Fruit fly (Drosophila melanogaster) whole organism, embryonic: ENCODE data around the gene SrpRbeta.

Source experiments
- Abd-B ChIP-seq: fragments of 200-800 bp; sonication (Bioruptor generic); optimal IDR thresholded peaks from 2 replicates; lab custom pipeline; 2018; ENCODE audit warnings: missing biosample characterization, mild to moderate bottlenecking, missing genetic modification characterization, moderate library complexity
- Adf1 ChIP-seq: fragments of 200-800 bp; sonication (Bioruptor generic); IDR thresholded peaks from 2 replicates; pipeline ENCODE4 v1.3.6; 2022; ENCODE audit warnings: missing biosample characterization, missing genetic modification characterization
- CG10979 ChIP-seq: fragments of 200-800 bp; sonication (Bioruptor generic); optimal IDR thresholded peaks from 2 replicates; lab custom pipeline; 2018; ENCODE audit warnings: missing biosample characterization, mild to moderate bottlenecking, missing genetic modification characterization, moderate library complexity
- CG11398 ChIP-seq: fragments of 200-800 bp; sonication (Bioruptor generic); optimal IDR thresholded peaks from 2 replicates; lab custom pipeline; 2016; ENCODE audit warnings: missing biosample characterization, missing genetic modification characterization
- CG12942 ChIP-seq: fragments of 200-800 bp; sonication (Bioruptor generic); optimal IDR thresholded peaks from 3 replicates; lab custom pipeline; 2016; ENCODE audit warnings: missing biosample characterization, missing genetic modification characterization
- CG13296 ChIP-seq: fragments of 200-800 bp; sonication (Bioruptor generic); optimal IDR thresholded peaks from 3 replicates; lab custom pipeline; 2018; ENCODE audit warnings: missing biosample characterization, mild to moderate bottlenecking, missing genetic modification characterization
- CG15479 ChIP-seq: fragments of 200-800 bp; sonication (Bioruptor generic); optimal IDR thresholded peaks from 3 replicates; lab custom pipeline; 2019; ENCODE audit warnings: missing biosample characterization, mild to moderate bottlenecking, missing genetic modification characterization, moderate library complexity
- CG1792 ChIP-seq: fragments of 200-800 bp; sonication (Bioruptor generic); optimal IDR thresholded peaks from 2 replicates; lab custom pipeline; 2016; ENCODE audit warnings: missing biosample characterization, missing genetic modification characterization
- CG18599 ChIP-seq: fragments of 200-800 bp; sonication (Bioruptor generic); optimal IDR thresholded peaks from 3 replicates; lab custom pipeline; 2017; ENCODE audit warnings: missing biosample characterization, missing genetic modification characterization, mild to moderate bottlenecking, moderate library complexity, missing genetic modification reagents
- CG2889 ChIP-seq: fragments of 200-800 bp; sonication (Bioruptor generic); IDR thresholded peaks from 3 replicates; pipeline ENCODE4 v1.3.6; 2022; ENCODE audit warnings: missing biosample characterization, missing genetic modification characterization
- CG30431 ChIP-seq: fragments of 200-800 bp; sonication (Bioruptor generic); optimal IDR thresholded peaks from 2 replicates; lab custom pipeline; 2017; ENCODE audit warnings: missing biosample characterization, missing genetic modification characterization
- CG31365 ChIP-seq: fragments of 200-800 bp; sonication (Bioruptor generic); optimal IDR thresholded peaks from 2 replicates; lab custom pipeline; 2018; ENCODE audit warnings: missing biosample characterization, mild to moderate bottlenecking, missing genetic modification characterization
- CG3281 ChIP-seq: fragments of 200-800 bp; sonication (Bioruptor generic); optimal IDR thresholded peaks from 3 replicates; lab custom pipeline; 2017; ENCODE audit warnings: missing biosample characterization, mild to moderate bottlenecking, missing genetic modification characterization
- CG4360 ChIP-seq: fragments of 200-800 bp; sonication (Bioruptor generic); IDR thresholded peaks from 2 replicates; pipeline ENCODE4 v1.3.6; 2022; ENCODE audit warnings: missing biosample characterization, missing genetic modification characterization
- CG4404 ChIP-seq: fragments of 200-800 bp; sonication (Bioruptor generic); IDR thresholded peaks from 2 replicates; pipeline ENCODE4 v1.3.6; 2022; ENCODE audit warnings: missing biosample characterization, missing genetic modification characterization
- CG4707 ChIP-seq: fragments of 200-800 bp; sonication (Bioruptor generic); optimal IDR thresholded peaks from 2 replicates; lab custom pipeline; 2018; ENCODE audit warnings: missing biosample characterization, mild to moderate bottlenecking, missing genetic modification characterization, moderate library complexity
- CG5180 ChIP-seq: fragments of 200-800 bp; sonication (Bioruptor generic); optimal IDR thresholded peaks from 3 replicates; lab custom pipeline; 2017; ENCODE audit warnings: missing biosample characterization, missing genetic modification characterization, mild to moderate bottlenecking, moderate library complexity, missing genetic modification reagents
- CG6272 ChIP-seq: fragments of 200-800 bp; sonication (Bioruptor generic); IDR thresholded peaks from 2 replicates; pipeline ENCODE4 v1.3.6; 2022; ENCODE audit warnings: missing biosample characterization, missing genetic modification characterization
- CG7357 ChIP-seq: fragments of 200-800 bp; sonication (Bioruptor generic); IDR thresholded peaks from 3 replicates; pipeline ENCODE4 v1.3.6; 2022; ENCODE audit warnings: missing biosample characterization, missing genetic modification characterization
- CG8944 ChIP-seq: fragments of 200-800 bp; sonication (Bioruptor generic); optimal IDR thresholded peaks from 3 replicates; lab custom pipeline; 2016; ENCODE audit warnings: missing biosample characterization, missing genetic modification characterization
- CG9609 ChIP-seq: fragments of 200-800 bp; sonication (Bioruptor generic); optimal IDR thresholded peaks from 3 replicates; lab custom pipeline; 2016; ENCODE audit warnings: missing biosample characterization, missing genetic modification characterization
- CG9797 ChIP-seq: fragments of 200-800 bp; sonication (Bioruptor generic); optimal IDR thresholded peaks from 3 replicates; lab custom pipeline; 2018; ENCODE audit warnings: missing biosample characterization, mild to moderate bottlenecking, missing genetic modification characterization
- CG9817 ChIP-seq: fragments of 200-800 bp; sonication (Bioruptor generic); optimal IDR thresholded peaks from 2 replicates; lab custom pipeline; 2018; ENCODE audit warnings: missing biosample characterization, mild to moderate bottlenecking, missing genetic modification characterization, moderate library complexity
- Dad ChIP-seq: fragments of 200-800 bp; sonication (Bioruptor generic); optimal IDR thresholded peaks from 3 replicates; lab custom pipeline; 2016; ENCODE audit warnings: missing biosample characterization, missing genetic modification characterization
- Dek ChIP-seq: fragments of 200-800 bp; sonication (Bioruptor generic); optimal IDR thresholded peaks from 3 replicates; lab custom pipeline; 2019; ENCODE audit warnings: missing biosample characterization, mild to moderate bottlenecking, missing genetic modification characterization, moderate library complexity
- Doc3 ChIP-seq: fragments of 200-800 bp; sonication (Bioruptor generic); IDR thresholded peaks from 3 replicates; pipeline ENCODE4 v1.3.6; 2022; ENCODE audit warnings: missing biosample characterization, missing genetic modification characterization; ENCODE audit not compliant: partially characterized antibody
- Hey ChIP-seq: fragments of 200-800 bp; sonication (Bioruptor generic); optimal IDR thresholded peaks from 3 replicates; lab custom pipeline; 2018; ENCODE audit warnings: missing biosample characterization, mild to moderate bottlenecking, missing genetic modification characterization
- Hmx ChIP-seq: fragments of 200-800 bp; sonication (Bioruptor generic); optimal IDR thresholded peaks from 2 replicates; lab custom pipeline; 2016; ENCODE audit warnings: missing biosample characterization, missing genetic modification characterization
- Lpt ChIP-seq: fragments of >200 bp; optimal IDR thresholded peaks from 2 replicates; lab custom pipeline; 2018; ENCODE audit warnings: missing biosample characterization, missing genetic modification characterization
- Neu2 ChIP-seq: fragments of 200-800 bp; sonication (Bioruptor generic); optimal IDR thresholded peaks from 3 replicates; lab custom pipeline; 2016; ENCODE audit warnings: missing biosample characterization, missing genetic modification characterization, borderline replicate concordance
- Oaz ChIP-seq: fragments of 200-800 bp; sonication (Bioruptor generic); IDR thresholded peaks from 2 replicates; pipeline ENCODE4 v1.3.6; 2022; ENCODE audit warnings: missing biosample characterization, missing genetic modification characterization
- Spps ChIP-seq: fragments of 200-800 bp; sonication (Bioruptor generic); optimal IDR thresholded peaks from 2 replicates; lab custom pipeline; 2018; ENCODE audit warnings: missing biosample characterization, mild to moderate bottlenecking, missing genetic modification characterization
- Tbp ChIP-seq: fragments of >200 bp; optimal IDR thresholded peaks from 2 replicates; lab custom pipeline; 2018; ENCODE audit warnings: missing biosample characterization, missing genetic modification characterization
- Usf ChIP-seq: fragments of 200-800 bp; sonication (Bioruptor generic); optimal IDR thresholded peaks from 2 replicates; lab custom pipeline; 2017; ENCODE audit warnings: missing genotype, missing biosample characterization, missing genetic modification characterization
- az2 ChIP-seq: fragments of 200-800 bp; sonication (Bioruptor generic); optimal IDR thresholded peaks from 3 replicates; lab custom pipeline; 2016; ENCODE audit warnings: missing biosample characterization, missing genetic modification characterization
- caup ChIP-seq: fragments of 200-800 bp; sonication (Bioruptor generic); optimal IDR thresholded peaks from 3 replicates; lab custom pipeline; 2017; ENCODE audit warnings: missing biosample characterization, mild to moderate bottlenecking, missing genetic modification characterization, moderate library complexity; ENCODE audit not compliant: severe bottlenecking
- disco-r ChIP-seq: fragments of 200-800 bp; sonication (Bioruptor generic); optimal IDR thresholded peaks from 2 replicates; lab custom pipeline; 2016; ENCODE audit warnings: missing biosample characterization, missing genetic modification characterization
- dpn ChIP-seq, 2 experiments: fragments of 200-800 bp; sonication (Bioruptor generic); optimal IDR thresholded peaks; 3 replicates each; lab custom pipeline; 2016; ENCODE audit warnings: missing biosample characterization in 2 of 2, missing genetic modification characterization in 2 of 2
- fu2 ChIP-seq: fragments of 200-800 bp; sonication (Bioruptor generic); optimal IDR thresholded peaks from 2 replicates; lab custom pipeline; 2016; ENCODE audit warnings: missing biosample characterization, missing genetic modification characterization
- gcm ChIP-seq: fragments of 200-800 bp; sonication (Bioruptor generic); optimal IDR thresholded peaks from 2 replicates; lab custom pipeline; 2019; ENCODE audit warnings: missing biosample characterization, mild to moderate bottlenecking, missing genetic modification characterization, moderate library complexity
- kni ChIP-seq: fragments of 200-800 bp; sonication (Bioruptor generic); optimal IDR thresholded peaks from 3 replicates; lab custom pipeline; 2017; ENCODE audit warnings: mild to moderate bottlenecking, missing biosample characterization, missing genetic modification reagents, missing genetic modification characterization
- peb ChIP-seq: fragments of 200-800 bp; sonication (Bioruptor generic); IDR thresholded peaks from 2 replicates; pipeline ENCODE4 v1.3.6; 2022; ENCODE audit warnings: missing biosample characterization, missing genetic modification characterization
- pnt ChIP-seq: fragments of 200-800 bp; sonication (Bioruptor generic); optimal IDR thresholded peaks from 3 replicates; lab custom pipeline; 2016; ENCODE audit warnings: missing biosample characterization, missing genetic modification characterization
- pzg ChIP-seq: fragments of 200-800 bp; sonication (Bioruptor generic); optimal IDR thresholded peaks from 3 replicates; lab custom pipeline; 2018; ENCODE audit warnings: missing biosample characterization, mild to moderate bottlenecking, missing genetic modification characterization, moderate library complexity
- scrt ChIP-seq: fragments of 200-800 bp; sonication (Bioruptor generic); optimal IDR thresholded peaks from 2 replicates; lab custom pipeline; 2018; ENCODE audit warnings: missing biosample characterization, mild to moderate bottlenecking, missing genetic modification characterization, moderate library complexity
- sd ChIP-seq: fragments of 200-800 bp; sonication (Bioruptor generic); optimal IDR thresholded peaks from 3 replicates; lab custom pipeline; 2018; ENCODE audit warnings: missing biosample characterization, mild to moderate bottlenecking, missing genetic modification characterization, moderate library complexity
- seq ChIP-seq: fragments of 200-800 bp; sonication (Bioruptor generic); IDR thresholded peaks from 2 replicates; pipeline ENCODE4 v1.3.6; 2022; ENCODE audit warnings: missing biosample characterization, missing genetic modification characterization
- sob ChIP-seq: fragments of 200-800 bp; sonication (Bioruptor generic); IDR thresholded peaks from 2 replicates; pipeline ENCODE4 v1.3.6; 2022; ENCODE audit warnings: missing biosample characterization, missing genetic modification characterization
- tll ChIP-seq, 2 experiments: fragments of 200-800 bp in 1 of 2; fragments of >200 bp in 1 of 2; sonication (Bioruptor generic) in 1 of 2; optimal IDR thresholded peaks; 2 replicates each; lab custom pipeline; 2017 to 2019; ENCODE audit warnings: missing biosample characterization in 2 of 2, missing genetic modification characterization in 2 of 2, mild to moderate bottlenecking in 1 of 2, moderate library complexity in 1 of 2
- toy ChIP-seq: fragments of 200-800 bp; sonication (Bioruptor generic); IDR thresholded peaks from 2 replicates; pipeline ENCODE4 v1.3.6; 2022; ENCODE audit warnings: missing biosample characterization, missing genetic modification characterization
- ttk ChIP-seq: fragments of 200-800 bp; sonication (Bioruptor generic); IDR thresholded peaks from 2 replicates; pipeline ENCODE4 v2.1.2; 2022; ENCODE audit warnings: missing biosample characterization, missing genetic modification characterization

The SrpRbeta gene

DNA sequence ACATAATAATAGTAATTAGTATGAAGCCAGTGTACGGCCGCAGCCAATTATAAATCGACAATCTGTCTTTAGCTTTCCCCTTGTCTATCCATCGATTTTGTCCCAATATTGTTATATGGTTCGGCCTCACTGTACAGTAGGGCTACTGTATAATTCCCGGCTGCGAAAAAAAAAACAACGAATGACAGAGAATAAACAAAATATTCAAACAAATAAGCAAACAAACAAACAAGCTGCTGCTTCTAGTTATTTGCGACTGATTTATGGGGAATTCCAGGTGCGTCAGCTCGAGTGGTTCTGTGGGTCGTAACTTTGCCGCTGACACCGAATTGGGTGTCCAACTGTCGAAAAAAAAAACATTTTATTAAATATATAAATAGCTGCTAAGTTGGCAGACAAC is 30.4 kb downstream of the SrpRbeta start (continued):
- TF ChIP-seq Abd-B (GFP tag; lab: Kevin White, UChicago): no peak
- TF ChIP-seq CG1792 (GFP tag; lab: Kevin White, UChicago): no peak
- no peak for TF ChIP-seq CG2889 (GFP tag; lab: Robert Waterston, UW)
- TF ChIP-seq CG4404 (GFP tag; lab: Robert Waterston, UW): no peak
- TF ChIP-seq Dek (tag; lab: Kevin White, UChicago): peak; percentile 2
- no peak for TF ChIP-seq kni
- TF ChIP-seq CG6272 (GFP tag; lab: Robert Waterston, UW): no peak
- peak; percentile 76 for TF ChIP-seq caup
- no peak for TF ChIP-seq CG31365 (tag; lab: Kevin White, UChicago)
- TF ChIP-seq Dad: no peak
- no peak for TF ChIP-seq CG11398 (GFP tag; lab: Kevin White, UChicago)
- no peak for TF ChIP-seq CG8944 (GFP tag; lab: Kevin White, UChicago)
- TF ChIP-seq CG18599: peak; percentile 81
- peak; percentile 10 for TF ChIP-seq pnt (GFP tag; lab: Kevin White, UChicago)
- peak; percentile 71; the same call in 1 of the 2 replicates for TF ChIP-seq sob (GFP tag; lab: Robert Waterston, UW)
- peak; percentile 47 for TF ChIP-seq CG9817 (tag; lab: Kevin White, UChicago)
- TF ChIP-seq pzg: no peak
- no peak for TF ChIP-seq CG5180 (GFP tag; lab: Kevin White, UChicago)
- no peak for TF ChIP-seq CG4707
- no peak for TF ChIP-seq az2 (GFP tag; lab: Kevin White, UChicago)
- TF ChIP-seq CG10979 (tag; lab: Kevin White, UChicago): no peak
- TF ChIP-seq sd (tag; lab: Kevin White, UChicago): peak; percentile 85
- no peak for TF ChIP-seq CG9797 (GFP tag; lab: Kevin White, UChicago)
- TF ChIP-seq CG15479 (GFP tag; lab: Kevin White, UChicago): no peak
- TF ChIP-seq gcm (GFP tag; lab: Kevin White, UChicago): no peak
- TF ChIP-seq Oaz (GFP tag; lab: Robert Waterston, UW): no peak
- no peak for TF ChIP-seq Spps
- peak; percentile 6 for TF ChIP-seq scrt (GFP tag; lab: Kevin White, UChicago)
- TF ChIP-seq CG12942 (GFP tag; lab: Kevin White, UChicago): no peak
- TF ChIP-seq CG4360 (GFP tag; lab: Robert Waterston, UW): no peak
- TF ChIP-seq CG30431 (GFP tag; lab: Kevin White, UChicago): no peak
- TF ChIP-seq Hmx: no peak
- TF ChIP-seq peb (GFP tag; lab: Robert Waterston, UW): no peak
- no peak for TF ChIP-seq Tbp (GFP tag; lab: Kevin White, UChicago)
- peak; percentile 52; the same call in 1 of the 2 replicates for TF ChIP-seq seq
- TF ChIP-seq Hey (tag; lab: Kevin White, UChicago): peak; percentile 23
- TF ChIP-seq Usf: no peak
- peak in 1 of 2 experiments; percentile 45 for TF ChIP-seq dpn (GFP tag; optimal IDR thresholded peaks at IDR 0.05; lab: Kevin White, UChicago)
- no peak for TF ChIP-seq Lpt (GFP tag; lab: Kevin White, UChicago)
- no peak for TF ChIP-seq toy (GFP tag; lab: Robert Waterston, UW)
- TF ChIP-seq CG7357 (GFP tag; lab: Robert Waterston, UW): no peak
- no peak for TF ChIP-seq fu2 (GFP tag; lab: Kevin White, UChicago)
- no peak for TF ChIP-seq CG9609
- no peak for TF ChIP-seq ttk (GFP tag; lab: Robert Waterston, UW)
- TF ChIP-seq tll (GFP tag; optimal IDR thresholded peaks at IDR 0.05; lab: Kevin White, UChicago): no peak
- peak; percentile 78 for TF ChIP-seq CG13296 (GFP tag; lab: Kevin White, UChicago)
- no peak for TF ChIP-seq Neu2 (GFP tag; lab: Kevin White, UChicago)
- peak; percentile 28 for TF ChIP-seq disco-r (GFP tag; lab: Kevin White, UChicago)
- TF ChIP-seq Adf1: peak; percentile 12; the same call in 1 of the 2 replicates
- TF ChIP-seq Doc3 (GFP tag; lab: Robert Waterston, UW): no peak
- TF ChIP-seq CG3281 (GFP tag; lab: Kevin White, UChicago): peak; percentile 59
